Comparison of ENCODE assay signal across 4 worm cellular contexts in genomic region chrIII:11946062-11946749, ce11.
TF ChIP-seq lines count a peak whose summit lies in the region.

No protein-coding gene starts in this region.

TF ChIP-seq in whole organism, L2 larva, 48 proteins besides CTCF, POLR2A, EP300 and RAD21 (continues in another document):
- TF ChIP-seq ama-1 (optimal IDR thresholded peaks at IDR 0.05; lab: Kevin White, UChicago): peak; percentile 9
- no peak for TF ChIP-seq nhr-77 (tag; optimal IDR thresholded peaks at IDR 0.05; lab: Kevin White, UChicago)
- TF ChIP-seq nhr-21 (tag; optimal IDR thresholded peaks at IDR 0.05; lab: Kevin White, UChicago): peak; percentile 82
- peak; percentile 67 for TF ChIP-seq mab-5 (tag; optimal IDR thresholded peaks at IDR 0.05; lab: Kevin White, UChicago)
- TF ChIP-seq lin-13 (GFP tag; optimal IDR thresholded peaks at IDR 0.05; lab: Kevin White, UChicago): peak; percentile 91
- peak; percentile 82 for TF ChIP-seq nhr-25 (tag; optimal IDR thresholded peaks at IDR 0.05; lab: Kevin White, UChicago)
- TF ChIP-seq nhr-23 (tag; optimal IDR thresholded peaks at IDR 0.05; lab: Kevin White, UChicago): no peak
- TF ChIP-seq nhr-10 (tag; optimal IDR thresholded peaks at IDR 0.05; lab: Kevin White, UChicago): no peak
- peak; percentile 42 for TF ChIP-seq nhr-6 (tag; optimal IDR thresholded peaks at IDR 0.05; lab: Kevin White, UChicago)
- peak; percentile 90 for TF ChIP-seq F13H6.1 (tag; optimal IDR thresholded peaks at IDR 0.05; lab: Kevin White, UChicago)
- peak; percentile 47 for TF ChIP-seq R02D3.7 (tag; optimal IDR thresholded peaks at IDR 0.05; lab: Kevin White, UChicago)
- TF ChIP-seq dmd-4 (tag; optimal IDR thresholded peaks at IDR 0.05; lab: Kevin White, UChicago): peak; percentile 47
- no peak for TF ChIP-seq unc-62 (GFP tag; optimal IDR thresholded peaks at IDR 0.05; lab: Kevin White, UChicago)
- peak; percentile 97 for TF ChIP-seq sma-9 (GFP tag; optimal IDR thresholded peaks at IDR 0.05; lab: Kevin White, UChicago)
- TF ChIP-seq sma-9 (tag; optimal IDR thresholded peaks at IDR 0.05; lab: Kevin White, UChicago): no peak
- TF ChIP-seq sem-4 (tag; optimal IDR thresholded peaks at IDR 0.05; lab: Kevin White, UChicago): peak; percentile 95
- peak; percentile 86 for TF ChIP-seq unc-55 (GFP tag; optimal IDR thresholded peaks at IDR 0.05; lab: Kevin White, UChicago)
- TF ChIP-seq blmp-1 (tag; optimal IDR thresholded peaks at IDR 0.05; lab: Kevin White, UChicago; ENCODE audit: insufficient read depth): peak; percentile 35
- peak; percentile 52 for TF ChIP-seq lin-11 (tag; optimal IDR thresholded peaks at IDR 0.05; lab: Kevin White, UChicago)
- no peak for TF ChIP-seq zag-1 (tag; optimal IDR thresholded peaks at IDR 0.05; lab: Kevin White, UChicago)
- peak; percentile 9 for TF ChIP-seq ZK546.5 (tag; optimal IDR thresholded peaks at IDR 0.05; lab: Kevin White, UChicago)
- peak; percentile 80 for TF ChIP-seq C34F6.9 (tag; optimal IDR thresholded peaks at IDR 0.05; lab: Kevin White, UChicago)
- peak; percentile 34 for TF ChIP-seq fos-1 (tag; optimal IDR thresholded peaks at IDR 0.05; lab: Kevin White, UChicago)

TF ChIP-seq in whole organism, L4 larva, 104 proteins besides CTCF, POLR2A, EP300 and RAD21 (continues in another document):
- TF ChIP-seq set-16 (GFP tag; IDR thresholded peaks at IDR 0.05; lab: Robert Waterston, UW) (peak; percentile 66), ceh-82 (tag; optimal IDR thresholded peaks at IDR 0.05; lab: Kevin White, UChicago) (no peak), jun-1 (tag; optimal IDR thresholded peaks at IDR 0.05; lab: Kevin White, UChicago) (no peak), ceh-20 (GFP tag; IDR thresholded peaks at IDR 0.05; lab: Robert Waterston, UW) (peak; percentile 75), madf-5 (GFP tag; IDR thresholded peaks at IDR 0.05; lab: Robert Waterston, UW) (peak in 1 of 2 experiments; percentile 85; a peak in 1 of 4 replicates), lin-13 (GFP tag; optimal IDR thresholded peaks at IDR 0.05; lab: Kevin White, UChicago) (peak; percentile 24), ceh-62 (tag; optimal IDR thresholded peaks at IDR 0.05; lab: Kevin White, UChicago) (no peak), ctbp-1 (GFP tag; IDR thresholded peaks at IDR 0.05; lab: Robert Waterston, UW) (peak; percentile 61; the same call in 1 of the 2 replicates), Y75B8A.6 (GFP tag; IDR thresholded peaks at IDR 0.05; lab: Robert Waterston, UW) (no peak), hlh-11 (tag; optimal IDR thresholded peaks at IDR 0.05; lab: Kevin White, UChicago) (peak; percentile 51), zip-11 (GFP tag; IDR thresholded peaks at IDR 0.05; lab: Robert Waterston, UW) (no peak), dve-1 (tag; optimal IDR thresholded peaks at IDR 0.05; lab: Kevin White, UChicago; ENCODE audit: insufficient read depth) (peak; percentile 33), rbr-2 (tag; optimal IDR thresholded peaks at IDR 0.05; lab: Kevin White, UChicago) (peak; percentile 73), Y105C5A.15 (GFP tag; IDR thresholded peaks at IDR 0.05; lab: Robert Waterston, UW) (no peak), snpc-1.2 (GFP tag; IDR thresholded peaks at IDR 0.05; lab: Robert Waterston, UW) (no peak), zag-1 (tag; optimal IDR thresholded peaks at IDR 0.05; lab: Kevin White, UChicago) (no peak), gei-8 (GFP tag; optimal IDR thresholded peaks at IDR 0.05; lab: Kevin White, UChicago) (peak; percentile 7), spr-3 (GFP tag; optimal IDR thresholded peaks at IDR 0.05; lab: Kevin White, UChicago) (peak; percentile 62), mes-2 (tag; optimal IDR thresholded peaks at IDR 0.05; lab: Kevin White, UChicago; ENCODE audit: poor library complexity, severe bottlenecking) (peak; percentile 100), ZK337.2 (GFP tag; IDR thresholded peaks at IDR 0.05; lab: Robert Waterston, UW) (peak; percentile 98), sdz-12 (GFP tag; optimal IDR thresholded peaks at IDR 0.05; lab: Kevin White, UChicago) (peak; percentile 66), mep-1 (tag; optimal IDR thresholded peaks at IDR 0.05; lab: Kevin White, UChicago) (peak; percentile 78), dmd-9 (GFP tag; IDR thresholded peaks at IDR 0.05; lab: Robert Waterston, UW) (peak; percentile 96), unc-39 (tag; optimal IDR thresholded peaks at IDR 0.05; lab: Kevin White, UChicago) (no peak)

TF ChIP-seq in whole organism, late embryonic, 69 proteins besides CTCF, POLR2A, EP300 and RAD21 (continues in another document):
- TF ChIP-seq ceh-22 (tag; optimal IDR thresholded peaks at IDR 0.05; lab: Kevin White, UChicago) (no peak), mec-3 (tag; optimal IDR thresholded peaks at IDR 0.05; lab: Kevin White, UChicago; ENCODE audit: borderline replicate concordance) (peak; percentile 84), ceh-2 (tag; optimal IDR thresholded peaks at IDR 0.05; lab: Kevin White, UChicago) (peak; percentile 98), ref-2 (tag; optimal IDR thresholded peaks at IDR 0.05; lab: Kevin White, UChicago) (peak; percentile 79), elt-4 (tag; optimal IDR thresholded peaks at IDR 0.05; lab: Kevin White, UChicago) (no peak), nhr-232 (tag; optimal IDR thresholded peaks at IDR 0.05; lab: Kevin White, UChicago) (no peak), che-1 (tag; optimal IDR thresholded peaks at IDR 0.05; lab: Kevin White, UChicago) (no peak), Y22D7AL.16 (tag; optimal IDR thresholded peaks at IDR 0.05; lab: Kevin White, UChicago) (no peak), ceh-45 (GFP tag; IDR thresholded peaks at IDR 0.05; lab: Robert Waterston, UW) (no peak), ztf-16 (tag; optimal IDR thresholded peaks at IDR 0.05; lab: Kevin White, UChicago) (no peak), sdc-2 (tag; optimal IDR thresholded peaks at IDR 0.05; lab: Kevin White, UChicago) (peak; percentile 41), odd-2 (tag; optimal IDR thresholded peaks at IDR 0.05; lab: Kevin White, UChicago) (no peak), ceh-30 (tag; optimal IDR thresholded peaks at IDR 0.05; lab: Kevin White, UChicago) (no peak), dmd-4 (tag; optimal IDR thresholded peaks at IDR 0.05; lab: Kevin White, UChicago; ENCODE audit: borderline replicate concordance) (peak; percentile 34), pha-4 (tag; optimal IDR thresholded peaks at IDR 0.05; lab: Kevin White, UChicago) (no peak), nfya-1 (tag; optimal IDR thresholded peaks at IDR 0.05; lab: Kevin White, UChicago) (peak; percentile 64), pag-3 (tag; optimal IDR thresholded peaks at IDR 0.05; lab: Kevin White, UChicago; ENCODE audit: borderline replicate concordance) (no peak), ets-4 (tag; optimal IDR thresholded peaks at IDR 0.05; lab: Kevin White, UChicago) (peak; percentile 97), elt-2 (tag; optimal IDR thresholded peaks at IDR 0.05; lab: Kevin White, UChicago) (peak; percentile 69), lin-11 (tag; optimal IDR thresholded peaks at IDR 0.05; lab: Kevin White, UChicago) (no peak), fkh-6 (tag; optimal IDR thresholded peaks at IDR 0.05; lab: Kevin White, UChicago) (peak; percentile 51), unc-42 (tag; optimal IDR thresholded peaks at IDR 0.05; lab: Kevin White, UChicago) (peak; percentile 85), T23F11.4 (GFP tag; optimal IDR thresholded peaks at IDR 0.05; lab: Kevin White, UChicago) (no peak), tbx-7 (tag; optimal IDR thresholded peaks at IDR 0.05; lab: Kevin White, UChicago) (peak; percentile 96), dve-1 (tag; optimal IDR thresholded peaks at IDR 0.05; lab: Kevin White, UChicago) (no peak), zip-5 (tag; optimal IDR thresholded peaks at IDR 0.05; lab: Kevin White, UChicago) (peak; percentile 73)

TF ChIP-seq in whole organism, mixed stage, embryonic, 35 proteins besides CTCF, POLR2A, EP300 and RAD21:
- TF ChIP-seq lsy-2 (tag; optimal IDR thresholded peaks at IDR 0.05; lab: Kevin White, UChicago) (peak; percentile 52), sptf-1 (tag; optimal IDR thresholded peaks at IDR 0.05; lab: Kevin White, UChicago) (peak; percentile 53), nhr-237 (tag; optimal IDR thresholded peaks at IDR 0.05; lab: Kevin White, UChicago) (no peak), cnd-1 (tag; optimal IDR thresholded peaks at IDR 0.05; lab: Kevin White, UChicago) (peak; percentile 44), mab-5 (tag; optimal IDR thresholded peaks at IDR 0.05; lab: Kevin White, UChicago) (no peak), ces-1 (GFP tag; optimal IDR thresholded peaks at IDR 0.05; lab: Kevin White, UChicago) (peak; percentile 93), drap-1 (GFP tag; optimal IDR thresholded peaks at IDR 0.05; lab: Kevin White, UChicago) (no peak), mep-1 (tag; optimal IDR thresholded peaks at IDR 0.05; lab: Kevin White, UChicago) (peak; percentile 47), snpc-4 (tag; optimal IDR thresholded peaks at IDR 0.05; lab: Kevin White, UChicago) (no peak), ham-2 (GFP tag; optimal IDR thresholded peaks at IDR 0.05; lab: Kevin White, UChicago) (no peak), lin-13 (tag; optimal IDR thresholded peaks at IDR 0.05; lab: Kevin White, UChicago) (peak; percentile 58), ceh-43 (GFP tag; optimal IDR thresholded peaks at IDR 0.05; lab: Kevin White, UChicago) (no peak), ceh-83 (GFP tag; optimal IDR thresholded peaks at IDR 0.05; lab: Kevin White, UChicago) (peak; percentile 39), elt-3 (tag; optimal IDR thresholded peaks at IDR 0.05; lab: Kevin White, UChicago) (no peak), ceh-39 (tag; optimal IDR thresholded peaks at IDR 0.05; lab: Kevin White, UChicago) (peak; percentile 41), M03D4.4 (tag; optimal IDR thresholded peaks at IDR 0.05; lab: Kevin White, UChicago) (no peak), blmp-1 (tag; optimal IDR thresholded peaks at IDR 0.05; lab: Kevin White, UChicago) (no peak)
